Fruit fly (Drosophila melanogaster) S2 (cell line): ENCODE data around the gene CG18273.

ENCODE experiments used
- CG8478 ChIP-seq: fragments of >200 bp; optimal IDR thresholded peaks from 2 replicates; lab custom pipeline; 2018
- CTCF ChIP-seq, 2 experiments: fragments of >200 bp; optimal IDR thresholded peaks; 2 replicates each; lab custom pipeline; 2018

- TF ChIP-seq CG8478 (lab: Kevin White, UChicago), result no peak
- no peak for TF ChIP-seq CTCF (optimal IDR thresholded peaks at IDR 0.05; lab: Kevin White, UChicago)
Observed at dm6 chrX:498434-498833, 11.1 kb upstream of the CG18273 start.
